Fruit fly (Drosophila melanogaster) whole organism, embryonic: Measurements from ENCODE around the gene CG5500.
A peak's percentile ranks its signal among the peaks of the same experiment; 100 is the strongest.

ENCODE experiments used
- CG10147 ChIP-seq: fragments of 200-800 bp; sonication (Bioruptor generic); optimal IDR thresholded peaks from 2 replicates; lab custom pipeline; 2019; ENCODE audit warnings: missing biosample characterization, mild to moderate bottlenecking, missing genetic modification characterization, moderate library complexity
- CG10209 ChIP-seq: fragments of 200-800 bp; sonication (Bioruptor generic); optimal IDR thresholded peaks from 3 replicates; lab custom pipeline; 2017; ENCODE audit warnings: missing biosample characterization, mild to moderate bottlenecking, missing genetic modification characterization, missing genetic modification reagents
- CG10274 ChIP-seq: fragments of 200-800 bp; sonication (Bioruptor generic); optimal IDR thresholded peaks from 3 replicates; lab custom pipeline; 2017; ENCODE audit warnings: missing biosample characterization, mild to moderate bottlenecking, missing genetic modification characterization
- CG10366 ChIP-seq: fragments of 200-800 bp; sonication (Bioruptor generic); IDR thresholded peaks from 2 replicates; pipeline ENCODE4 v1.3.6; 2022; ENCODE audit warnings: missing biosample characterization, missing genetic modification characterization
- CG10959 ChIP-seq: fragments of 200-800 bp; sonication (Bioruptor generic); IDR thresholded peaks from 2 replicates; pipeline ENCODE4 v1.3.6; 2022; ENCODE audit warnings: missing biosample characterization, missing genetic modification characterization
- CG12104 ChIP-seq: fragments of 200-800 bp; sonication (Bioruptor generic); optimal IDR thresholded peaks from 3 replicates; lab custom pipeline; 2016; ENCODE audit warnings: missing biosample characterization, missing genetic modification characterization
- CG13424 ChIP-seq: fragments of 200-800 bp; sonication (Bioruptor generic); optimal IDR thresholded peaks from 2 replicates; lab custom pipeline; 2019; ENCODE audit warnings: missing biosample characterization, mild to moderate bottlenecking, missing genetic modification characterization, moderate library complexity
- CG13894 ChIP-seq: fragments of 200-800 bp; sonication (Bioruptor generic); optimal IDR thresholded peaks from 3 replicates; lab custom pipeline; 2018; ENCODE audit warnings: missing biosample characterization, mild to moderate bottlenecking, missing genetic modification characterization, moderate library complexity
- CG14050 ChIP-seq: fragments of 200-800 bp; sonication (Bioruptor generic); IDR thresholded peaks from 3 replicates; pipeline ENCODE4 v1.3.6; 2022; ENCODE audit warnings: missing biosample characterization, missing genetic modification characterization
- CG15514 ChIP-seq: fragments of 200-800 bp; sonication (Bioruptor generic); optimal IDR thresholded peaks from 3 replicates; lab custom pipeline; 2017; ENCODE audit warnings: missing biosample characterization, missing genetic modification characterization, mild to moderate bottlenecking, moderate library complexity, missing genetic modification reagents
- CG2116 ChIP-seq: fragments of 200-800 bp; sonication (Bioruptor generic); optimal IDR thresholded peaks from 3 replicates; lab custom pipeline; 2018; ENCODE audit warnings: missing biosample characterization, mild to moderate bottlenecking, missing genetic modification characterization
- CG31224 ChIP-seq: fragments of 200-800 bp; sonication (Bioruptor generic); IDR thresholded peaks from 2 replicates; pipeline ENCODE4 v1.3.6; 2022; ENCODE audit warnings: missing biosample characterization, missing genetic modification characterization
- CG3163 ChIP-seq: fragments of 200-800 bp; sonication (Bioruptor generic); optimal IDR thresholded peaks from 3 replicates; lab custom pipeline; 2016; ENCODE audit warnings: missing biosample characterization, missing genetic modification characterization
- CG3995 ChIP-seq: fragments of 200-800 bp; sonication (Bioruptor generic); optimal IDR thresholded peaks from 3 replicates; lab custom pipeline; 2016; ENCODE audit warnings: missing biosample characterization, missing genetic modification characterization
- CG4707 ChIP-seq: fragments of 200-800 bp; sonication (Bioruptor generic); optimal IDR thresholded peaks from 2 replicates; lab custom pipeline; 2018; ENCODE audit warnings: missing biosample characterization, mild to moderate bottlenecking, missing genetic modification characterization, moderate library complexity
- CG6175 ChIP-seq: fragments of 200-800 bp; sonication (Bioruptor generic); IDR thresholded peaks from 3 replicates; pipeline ENCODE4 v1.3.6; 2022; ENCODE audit warnings: missing biosample characterization, missing genetic modification characterization
- CG7357 ChIP-seq: fragments of 200-800 bp; sonication (Bioruptor generic); IDR thresholded peaks from 3 replicates; pipeline ENCODE4 v1.3.6; 2022; ENCODE audit warnings: missing biosample characterization, missing genetic modification characterization
- CG8765 ChIP-seq: fragments of 200-800 bp; sonication (Bioruptor generic); IDR thresholded peaks from 2 replicates; pipeline ENCODE4 v1.3.6; 2022; ENCODE audit warnings: missing biosample characterization, missing genetic modification characterization
- CG9876 ChIP-seq: fragments of 200-800 bp; sonication (Bioruptor generic); optimal IDR thresholded peaks from 2 replicates; lab custom pipeline; 2016; ENCODE audit warnings: missing biosample characterization, missing genetic modification characterization
- Dbx ChIP-seq: fragments of 200-800 bp; sonication (Bioruptor generic); IDR thresholded peaks from 3 replicates; pipeline ENCODE4 v1.3.6; 2022; ENCODE audit warnings: missing biosample characterization, missing genetic modification characterization
- ERR ChIP-seq: fragments of 200-800 bp; sonication (Bioruptor generic); optimal IDR thresholded peaks from 2 replicates; lab custom pipeline; 2016; ENCODE audit warnings: missing biosample characterization, missing genetic modification characterization
- Gug ChIP-seq: fragments of 200-800 bp; sonication (Bioruptor generic); IDR thresholded peaks from 4 replicates; pipeline ENCODE4 v1.3.6; 2022; ENCODE audit warnings: missing biosample characterization, missing genetic modification characterization
- Kr ChIP-seq: fragments of 200-800 bp; sonication (Bioruptor generic); optimal IDR thresholded peaks from 2 replicates; lab custom pipeline; 2017; ENCODE audit warnings: missing biosample characterization, mild to moderate bottlenecking, missing genetic modification characterization
- MESR4 ChIP-seq: fragments of 200-800 bp; sonication (Bioruptor generic); optimal IDR thresholded peaks from 2 replicates; lab custom pipeline; 2018; ENCODE audit warnings: missing biosample characterization, mild to moderate bottlenecking, missing genetic modification characterization, moderate library complexity
- Opbp ChIP-seq: fragments of 200-800 bp; sonication (Bioruptor generic); IDR thresholded peaks from 3 replicates; pipeline ENCODE4 v1.3.6; 2022; ENCODE audit warnings: missing biosample characterization, missing genetic modification characterization; ENCODE audit not compliant: partially characterized antibody
- ato ChIP-seq: fragments of 200-800 bp; sonication (Bioruptor generic); IDR thresholded peaks from 2 replicates; pipeline ENCODE4 v1.3.6; 2022; ENCODE audit warnings: missing biosample characterization, missing genetic modification characterization; ENCODE audit not compliant: partially characterized antibody
- bbx ChIP-seq: fragments of 200-800 bp; sonication (Bioruptor generic); IDR thresholded peaks from 2 replicates; pipeline ENCODE4 v1.3.6; 2022; ENCODE audit warnings: missing biosample characterization, missing genetic modification characterization; ENCODE audit not compliant: partially characterized antibody
- crc ChIP-seq: fragments of 200-800 bp; sonication (Bioruptor generic); optimal IDR thresholded peaks from 2 replicates; lab custom pipeline; 2016; ENCODE audit warnings: missing biosample characterization, missing genetic modification characterization
- cwo ChIP-seq: fragments of 200-800 bp; sonication (Bioruptor generic); optimal IDR thresholded peaks from 3 replicates; lab custom pipeline; 2017; ENCODE audit warnings: missing biosample characterization, missing genetic modification characterization, mild to moderate bottlenecking, moderate library complexity, missing genetic modification reagents
- dati ChIP-seq: fragments of 200-800 bp; sonication (Bioruptor generic); IDR thresholded peaks from 2 replicates; pipeline ENCODE4 v1.3.6; 2022; ENCODE audit warnings: missing biosample characterization, missing genetic modification characterization
- esg ChIP-seq: fragments of 200-800 bp; sonication (Bioruptor generic); conservative IDR thresholded peaks from 2 replicates; pipeline ENCODE4 v1.3.6; 2022; ENCODE audit warnings: missing biosample characterization, missing genetic modification characterization
- fd96Cb ChIP-seq: fragments of 200-800 bp; sonication (Bioruptor generic); optimal IDR thresholded peaks from 2 replicates; lab custom pipeline; 2018; ENCODE audit warnings: missing biosample characterization, mild to moderate bottlenecking, missing genetic modification characterization, moderate library complexity
- fru ChIP-seq: fragments of >200 bp; optimal IDR thresholded peaks from 2 replicates; lab custom pipeline; 2017
- gfzf ChIP-seq: fragments of 200-800 bp; sonication (Bioruptor generic); optimal IDR thresholded peaks from 2 replicates; lab custom pipeline; 2016; ENCODE audit warnings: missing biosample characterization, mild to moderate bottlenecking, missing genetic modification characterization, moderate library complexity
- her ChIP-seq: fragments of 200-800 bp; sonication (Bioruptor generic); optimal IDR thresholded peaks from 2 replicates; lab custom pipeline; 2016; ENCODE audit warnings: missing biosample characterization, missing genetic modification characterization
- hkb ChIP-seq, 2 experiments: fragments of 200-800 bp in 1 of 2; fragments of >200 bp in 1 of 2; sonication (Bioruptor generic) in 1 of 2; IDR thresholded peaks in 1 of 2; optimal IDR thresholded peaks in 1 of 2; 2 replicates each; pipeline versions ENCODE4 v1.3.6 to Lab custom; 2017 to 2022; ENCODE audit warnings: missing biosample characterization in 1 of 2, missing genetic modification characterization in 1 of 2
- hth ChIP-seq: fragments of >200 bp; optimal IDR thresholded peaks from 2 replicates; lab custom pipeline; 2017; ENCODE audit warnings: inconsistent platforms
- ind ChIP-seq: fragments of 200-800 bp; sonication (Bioruptor generic); optimal IDR thresholded peaks from 3 replicates; lab custom pipeline; 2016; ENCODE audit warnings: missing biosample characterization, missing genetic modification characterization
- jigr1 ChIP-seq: fragments of 200-800 bp; sonication (Bioruptor generic); IDR thresholded peaks from 3 replicates; pipeline ENCODE4 v1.3.6; 2022; ENCODE audit warnings: missing biosample characterization, missing genetic modification characterization
- klu ChIP-seq: fragments of 200-800 bp; sonication (Bioruptor generic); IDR thresholded peaks from 2 replicates; pipeline ENCODE4 v1.3.6; 2022; ENCODE audit warnings: missing biosample characterization, missing genetic modification characterization
- nmo ChIP-seq: fragments of 200-800 bp; sonication (Bioruptor generic); optimal IDR thresholded peaks from 2 replicates; lab custom pipeline; 2018; ENCODE audit warnings: missing biosample characterization, mild to moderate bottlenecking, missing genetic modification characterization, moderate library complexity
- org-1 ChIP-seq: fragments of 200-800 bp; sonication (Bioruptor generic); optimal IDR thresholded peaks from 2 replicates; lab custom pipeline; 2017; ENCODE audit warnings: missing biosample characterization, missing genetic modification characterization
- pho ChIP-seq: fragments of 200-800 bp; sonication (Bioruptor generic); optimal IDR thresholded peaks from 2 replicates; lab custom pipeline; 2016; ENCODE audit warnings: missing biosample characterization, missing genetic modification characterization
- salm ChIP-seq: fragments of 200-800 bp; sonication (Bioruptor generic); optimal IDR thresholded peaks from 2 replicates; lab custom pipeline; 2018; ENCODE audit warnings: missing biosample characterization, mild to moderate bottlenecking, missing genetic modification characterization
- schlank ChIP-seq: fragments of 200-800 bp; sonication (Bioruptor generic); optimal IDR thresholded peaks from 2 replicates; lab custom pipeline; 2018; ENCODE audit warnings: missing biosample characterization, mild to moderate bottlenecking, missing genetic modification characterization
- shn ChIP-seq: fragments of 200-800 bp; sonication (Bioruptor generic); optimal IDR thresholded peaks from 3 replicates; lab custom pipeline; 2016; ENCODE audit warnings: missing biosample characterization, missing genetic modification characterization
- sima ChIP-seq: fragments of 200-800 bp; sonication (Bioruptor generic); optimal IDR thresholded peaks from 2 replicates; lab custom pipeline; 2016; ENCODE audit warnings: missing biosample characterization, missing genetic modification characterization
- slbo ChIP-seq: fragments of 200-800 bp; sonication (Bioruptor generic); IDR thresholded peaks from 2 replicates; pipeline ENCODE4 v1.3.6; 2022; ENCODE audit warnings: missing biosample characterization, missing genetic modification characterization
- twi ChIP-seq: fragments of 200-800 bp; optimal IDR thresholded peaks from 2 replicates; lab custom pipeline; 2019; ENCODE audit warnings: missing biosample characterization, mild to moderate bottlenecking, missing genetic modification characterization, moderate library complexity
- vnd ChIP-seq: fragments of 200-800 bp; sonication (Bioruptor generic); IDR thresholded peaks from 3 replicates; pipeline ENCODE4 v1.3.6; 2022; ENCODE audit warnings: missing biosample characterization, missing genetic modification characterization; ENCODE audit not compliant: partially characterized antibody
- wdn ChIP-seq: fragments of 200-800 bp; sonication (Bioruptor generic); IDR thresholded peaks from 2 replicates; pipeline ENCODE4 v1.3.6; 2022; ENCODE audit warnings: missing biosample characterization, missing genetic modification characterization
- zen2 ChIP-seq: fragments of 200-800 bp; sonication (Bioruptor generic); IDR thresholded peaks from 3 replicates; pipeline ENCODE4 v1.3.6; 2022; ENCODE audit warnings: missing biosample characterization, missing genetic modification characterization; ENCODE audit not compliant: partially characterized antibody

Gene CG5500

DNA sequence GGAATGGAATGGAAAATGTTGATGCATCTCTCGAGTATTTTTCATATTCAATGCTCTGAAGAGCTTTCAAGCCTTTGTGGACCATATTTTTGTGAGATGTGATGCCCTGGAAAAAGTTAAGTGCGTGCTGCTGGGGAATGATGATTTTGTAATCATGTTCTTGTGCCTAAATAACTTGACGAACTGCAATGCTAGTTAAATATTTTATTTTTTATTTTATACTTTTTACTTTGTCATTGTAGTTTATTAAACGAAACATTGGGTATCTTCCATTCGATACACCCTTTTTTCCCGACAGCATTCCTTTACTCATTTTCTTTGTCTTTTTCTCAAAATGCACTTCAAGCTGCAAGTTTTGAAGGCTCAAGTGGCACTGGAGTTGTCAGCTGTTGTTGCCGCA is 23.6 kb downstream of the CG5500 start (continued):
- TF ChIP-seq CG6175 (no peak), hkb (optimal IDR thresholded peaks at IDR 0.05; lab: Kevin White, UChicago) (no peak), hkb (GFP tag; IDR thresholded peaks at IDR 0.05; lab: Robert Waterston, UW) (0 out of 2 replicates have a peak, but pooled peaks have one; percentile 28), klu (GFP tag; lab: Robert Waterston, UW) (no peak), CG3995 (GFP tag; lab: Kevin White, UChicago) (no peak), Gug (GFP tag; lab: Robert Waterston, UW) (peak; percentile 36; the same call in 2 of the 4 replicates), CG10366 (GFP tag; lab: Robert Waterston, UW) (peak; percentile 51; the same call in 1 of the 2 replicates), shn (GFP tag; lab: Kevin White, UChicago) (no peak), CG7357 (no peak), CG10959 (GFP tag; lab: Robert Waterston, UW) (peak; percentile 49; the same call in 1 of the 2 replicates), CG9876 (GFP tag; lab: Kevin White, UChicago) (no peak), CG4707 (no peak), ind (GFP tag; lab: Kevin White, UChicago) (peak; percentile 9), zen2 (GFP tag; lab: Robert Waterston, UW) (no peak), CG2116 (GFP tag; lab: Kevin White, UChicago) (no peak), CG10274 (no peak), CG14050 (GFP tag; lab: Robert Waterston, UW) (no peak), slbo (GFP tag; lab: Robert Waterston, UW) (no peak; the same call in 1 of the 2 replicates), MESR4 (no peak), ERR (no peak), Kr (GFP tag; lab: Kevin White, UChicago) (no peak), CG13424 (tag; lab: Kevin White, UChicago) (peak; percentile 37), crc (GFP tag; lab: Kevin White, UChicago) (no peak), nmo (GFP tag; lab: Kevin White, UChicago) (peak; percentile 53), salm (tag; lab: Kevin White, UChicago) (no peak), jigr1 (GFP tag; lab: Robert Waterston, UW) (no peak), esg (GFP tag; lab: Robert Waterston, UW) (peak; percentile 46), bbx (no peak), Dbx (no peak), vnd (GFP tag; lab: Robert Waterston, UW) (no peak), fru (lab: Kevin White, UChicago) (no peak), CG13894 (tag; lab: Kevin White, UChicago) (no peak), hth (lab: Kevin White, UChicago) (no peak), CG10209 (peak; percentile 12), CG15514 (no peak), Opbp (GFP tag; lab: Robert Waterston, UW) (no peak), CG12104 (GFP tag; lab: Kevin White, UChicago) (no peak), org-1 (GFP tag; lab: Kevin White, UChicago) (no peak), gfzf (no peak), cwo (no peak), her (no peak), pho (GFP tag; lab: Kevin White, UChicago) (no peak), dati (GFP tag; lab: Robert Waterston, UW) (no peak), CG8765 (GFP tag; lab: Robert Waterston, UW) (no peak; the same call in 1 of the 2 replicates), CG10147 (GFP tag; lab: Kevin White, UChicago) (no peak), CG31224 (GFP tag; lab: Robert Waterston, UW) (no peak), twi (no peak), ato (GFP tag; lab: Robert Waterston, UW) (no peak), fd96Cb (tag; lab: Kevin White, UChicago) (peak; percentile 56), wdn (GFP tag; lab: Robert Waterston, UW) (no peak), sima (GFP tag; lab: Kevin White, UChicago) (no peak), CG3163 (no peak), schlank (tag; lab: Kevin White, UChicago) (no peak)
